Worm (Caenorhabditis elegans): ENCODE results near the gene lmp-1.

DNA sequence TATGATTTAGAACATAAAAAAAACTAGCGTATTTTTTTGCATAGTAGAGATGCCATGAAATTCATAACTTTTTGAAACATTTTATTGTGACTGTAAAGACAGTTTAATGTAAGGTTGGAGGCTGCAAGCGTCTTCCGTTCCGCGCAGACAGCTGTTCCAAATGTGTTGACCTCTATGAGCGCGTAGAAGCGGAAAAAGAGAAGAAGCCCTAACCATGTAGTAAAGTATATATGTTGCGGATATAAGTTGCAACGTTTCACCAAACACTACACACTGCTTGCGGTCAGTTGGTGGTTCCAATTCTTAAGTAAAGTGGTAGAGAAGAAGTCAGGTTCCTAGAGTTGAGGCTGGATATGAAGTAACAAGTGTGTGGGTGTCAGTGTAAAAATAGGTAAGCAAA, 11.2 kb upstream of the lmp-1 start:
- TF ChIP-seq ceh-43 (GFP tag; optimal IDR thresholded peaks at IDR 0.05) (no peak), ceh-83 (GFP tag; optimal IDR thresholded peaks at IDR 0.05) (no peak), lin-13 (tag; optimal IDR thresholded peaks at IDR 0.05) (no peak), lsy-2 (tag; optimal IDR thresholded peaks at IDR 0.05) (no peak), sem-2 (GFP tag; optimal IDR thresholded peaks at IDR 0.05) (no peak), unc-62 (GFP tag; optimal IDR thresholded peaks at IDR 0.05) (no peak), nhr-12 (tag; optimal IDR thresholded peaks at IDR 0.05) (no peak), nhr-76 (tag; optimal IDR thresholded peaks at IDR 0.05) (no peak)
